Fruit fly (Drosophila melanogaster) whole organism, embryonic: ENCODE data around the gene Mob3.

Experiments used
- Awh ChIP-seq: fragments of 200-800 bp; sonication (Bioruptor generic); IDR thresholded peaks from 2 replicates; pipeline ENCODE4, ENCODE4 v1.3.6; 2022; ENCODE audit warnings: missing biosample characterization, missing genetic modification characterization
- B-H2 ChIP-seq: fragments of 200-800 bp; sonication (Bioruptor generic); optimal IDR thresholded peaks from 2 replicates; lab custom pipeline; 2018; ENCODE audit warnings: missing biosample characterization, mild to moderate bottlenecking, missing genetic modification characterization
- BEAF-32 ChIP-seq: fragments of 200-800 bp; sonication (Bioruptor generic); optimal IDR thresholded peaks from 3 replicates; lab custom pipeline; 2017; ENCODE audit warnings: missing biosample characterization, missing genetic modification characterization, mild to moderate bottlenecking, moderate library complexity, missing genetic modification reagents
- CG12942 ChIP-seq: fragments of 200-800 bp; sonication (Bioruptor generic); optimal IDR thresholded peaks from 3 replicates; lab custom pipeline; 2016; ENCODE audit warnings: missing biosample characterization, missing genetic modification characterization
- CG13287 ChIP-seq: fragments of 200-800 bp; sonication (Bioruptor generic); IDR thresholded peaks from 2 replicates; pipeline ENCODE4 v1.3.6; 2022; ENCODE audit warnings: missing biosample characterization, missing genetic modification characterization; ENCODE audit not compliant: partially characterized antibody
- CG13624 ChIP-seq: fragments of 200-800 bp; sonication (Bioruptor generic); optimal IDR thresholded peaks from 2 replicates; lab custom pipeline; 2016; ENCODE audit warnings: missing biosample characterization, missing genetic modification characterization
- CG15479 ChIP-seq: fragments of 200-800 bp; sonication (Bioruptor generic); optimal IDR thresholded peaks from 3 replicates; lab custom pipeline; 2019; ENCODE audit warnings: missing biosample characterization, mild to moderate bottlenecking, missing genetic modification characterization, moderate library complexity
- CG30020 ChIP-seq: fragments of 200-800 bp; optimal IDR thresholded peaks from 2 replicates; lab custom pipeline; 2019; ENCODE audit warnings: missing biosample characterization, mild to moderate bottlenecking, missing genetic modification characterization, moderate library complexity
- CG3281 ChIP-seq: fragments of 200-800 bp; sonication (Bioruptor generic); optimal IDR thresholded peaks from 3 replicates; lab custom pipeline; 2017; ENCODE audit warnings: missing biosample characterization, mild to moderate bottlenecking, missing genetic modification characterization
- CG43689 ChIP-seq: fragments of 200-800 bp; sonication (Bioruptor generic); IDR thresholded peaks from 2 replicates; pipeline ENCODE4 v1.3.6; 2022; ENCODE audit warnings: missing biosample characterization, missing genetic modification characterization
- CG4617 ChIP-seq: fragments of 200-800 bp; sonication (Bioruptor generic); optimal IDR thresholded peaks from 3 replicates; lab custom pipeline; 2016; ENCODE audit warnings: missing biosample characterization, missing genetic modification characterization, borderline replicate concordance
- CG6854 ChIP-seq: fragments of 200-800 bp; sonication (Bioruptor generic); optimal IDR thresholded peaks from 3 replicates; lab custom pipeline; 2017; ENCODE audit warnings: missing biosample characterization, mild to moderate bottlenecking, missing genetic modification characterization
- CG8290 ChIP-seq, 3 experiments: fragments of 200-800 bp; sonication (Bioruptor generic); optimal IDR thresholded peaks; 2 replicates each; lab custom pipeline; 2016 to 2019; ENCODE audit warnings: missing biosample characterization in 3 of 3, missing genetic modification characterization in 3 of 3, mild to moderate bottlenecking in 2 of 3, moderate library complexity in 1 of 3
- CG8388 ChIP-seq: fragments of 200-800 bp; sonication (Bioruptor generic); optimal IDR thresholded peaks from 2 replicates; lab custom pipeline; 2019; ENCODE audit warnings: missing biosample characterization, mild to moderate bottlenecking, missing genetic modification characterization, moderate library complexity
- Dll ChIP-seq: fragments of 200-800 bp; sonication (Bioruptor generic); IDR thresholded peaks from 4 replicates; pipeline ENCODE4 v1.3.6; 2022; ENCODE audit warnings: missing biosample characterization, missing genetic modification characterization; ENCODE audit not compliant: partially characterized antibody
- Drgx ChIP-seq: fragments of 200-800 bp; sonication (Bioruptor generic); IDR thresholded peaks from 2 replicates; pipeline ENCODE4 v1.3.6; 2022; ENCODE audit warnings: missing biosample characterization, missing genetic modification characterization
- Fer1 ChIP-seq: fragments of 200-800 bp; sonication (Bioruptor generic); optimal IDR thresholded peaks from 2 replicates; lab custom pipeline; 2017; ENCODE audit warnings: missing biosample characterization, mild to moderate bottlenecking, missing genetic modification characterization
- Gsc ChIP-seq: fragments of 200-800 bp; sonication (Bioruptor generic); IDR thresholded peaks from 2 replicates; pipeline ENCODE4 v1.3.6; 2022; ENCODE audit warnings: missing biosample characterization, missing genetic modification characterization
- Hr78 ChIP-seq, 2 experiments: fragments of 200-800 bp in 1 of 2; fragments of >200 bp in 1 of 2; sonication (Bioruptor generic) in 1 of 2; optimal IDR thresholded peaks; 2 replicates each; lab custom pipeline; 2017 to 2019; ENCODE audit warnings: missing biosample characterization in 2 of 2, missing genetic modification characterization in 2 of 2, mild to moderate bottlenecking in 1 of 2, moderate library complexity in 1 of 2
- Kr ChIP-seq: fragments of 200-800 bp; sonication (Bioruptor generic); optimal IDR thresholded peaks from 2 replicates; lab custom pipeline; 2017; ENCODE audit warnings: missing biosample characterization, mild to moderate bottlenecking, missing genetic modification characterization
- MESR4 ChIP-seq: fragments of 200-800 bp; sonication (Bioruptor generic); optimal IDR thresholded peaks from 2 replicates; lab custom pipeline; 2018; ENCODE audit warnings: missing biosample characterization, mild to moderate bottlenecking, missing genetic modification characterization, moderate library complexity
- Sry-δ ChIP-seq: fragments of 200-800 bp; sonication (Bioruptor generic); optimal IDR thresholded peaks from 2 replicates; lab custom pipeline; 2016; ENCODE audit warnings: missing biosample characterization, missing genetic modification characterization
- cg ChIP-seq: fragments of 200-800 bp; sonication (Bioruptor generic); optimal IDR thresholded peaks from 3 replicates; lab custom pipeline; 2019; ENCODE audit warnings: missing biosample characterization, mild to moderate bottlenecking, missing genetic modification characterization, moderate library complexity
- eve ChIP-seq, 2 experiments: fragments of >200 bp; optimal IDR thresholded peaks; 2 replicates each; lab custom pipeline; 2017; ENCODE audit warnings: missing biosample characterization in 2 of 2, missing genetic modification characterization in 2 of 2
- fd64A ChIP-seq: fragments of 200-800 bp; sonication (Bioruptor generic); optimal IDR thresholded peaks from 3 replicates; lab custom pipeline; 2018; ENCODE audit warnings: missing biosample characterization, mild to moderate bottlenecking, missing genetic modification characterization
- gce ChIP-seq: fragments of 200-800 bp; sonication (Bioruptor generic); IDR thresholded peaks from 3 replicates; pipeline ENCODE4 v1.3.6; 2022; ENCODE audit warnings: missing biosample characterization, missing genetic modification characterization
- hkb ChIP-seq, 2 experiments: fragments of 200-800 bp in 1 of 2; fragments of >200 bp in 1 of 2; sonication (Bioruptor generic) in 1 of 2; IDR thresholded peaks in 1 of 2; optimal IDR thresholded peaks in 1 of 2; 2 replicates each; pipeline versions ENCODE4 v1.3.6 to Lab custom; 2017 to 2022; ENCODE audit warnings: missing biosample characterization in 1 of 2, missing genetic modification characterization in 1 of 2
- lola ChIP-seq, 3 experiments: fragments of >200 bp in 2 of 3; fragments of 200-800 bp in 1 of 3; sonication (Bioruptor generic) in 1 of 3; optimal IDR thresholded peaks; 2 replicates each; lab custom pipeline; 2017 to 2019; ENCODE audit warnings: missing biosample characterization in 3 of 3, missing genetic modification characterization in 3 of 3, mild to moderate bottlenecking in 1 of 3, moderate library complexity in 1 of 3
- lov ChIP-seq, 2 experiments: fragments of 200-800 bp in 1 of 2; fragments of >200 bp in 1 of 2; sonication (Bioruptor generic) in 1 of 2; IDR thresholded peaks in 1 of 2; optimal IDR thresholded peaks in 1 of 2; 2 replicates in 1 of 2; 3 replicates in 1 of 2; pipeline versions ENCODE4 v1.3.6 to Lab custom; 2017 to 2022; ENCODE audit warnings: missing biosample characterization in 1 of 2, missing genetic modification characterization in 1 of 2
- nerfin-1 ChIP-seq: fragments of 200-800 bp; sonication (Bioruptor generic); optimal IDR thresholded peaks from 3 replicates; lab custom pipeline; 2019; ENCODE audit warnings: missing biosample characterization, mild to moderate bottlenecking, missing genetic modification characterization, moderate library complexity
- pan ChIP-seq, 4 experiments: fragments of >200 bp in 3 of 4; fragments of 200-800 bp in 1 of 4; sonication (Bioruptor generic) in 1 of 4; optimal IDR thresholded peaks in 3 of 4; IDR thresholded peaks in 1 of 4; 2 replicates each; pipeline versions ENCODE4 v1.3.6 to Lab custom; 2017 to 2022; ENCODE audit warnings: missing biosample characterization in 2 of 4, missing genetic modification characterization in 2 of 4, mixed read lengths in 1 of 4
- pb ChIP-seq: fragments of 200-800 bp; sonication (Bioruptor generic); optimal IDR thresholded peaks from 3 replicates; lab custom pipeline; 2016; ENCODE audit warnings: missing biosample characterization, missing genetic modification characterization
- schlank ChIP-seq: fragments of 200-800 bp; sonication (Bioruptor generic); optimal IDR thresholded peaks from 2 replicates; lab custom pipeline; 2018; ENCODE audit warnings: missing biosample characterization, mild to moderate bottlenecking, missing genetic modification characterization
- sens ChIP-seq: fragments of 200-800 bp; sonication (Bioruptor generic); peaks from one replicate; lab custom pipeline; 2016; ENCODE audit warnings: missing biosample characterization, missing genetic modification characterization
- sug ChIP-seq: fragments of 200-800 bp; optimal IDR thresholded peaks from 2 replicates; lab custom pipeline; 2019; ENCODE audit warnings: missing biosample characterization, mild to moderate bottlenecking, missing genetic modification characterization, moderate library complexity
- unc-4 ChIP-seq: fragments of 200-800 bp; sonication (Bioruptor generic); IDR thresholded peaks from 2 replicates; pipeline ENCODE4 v1.3.6; 2022; ENCODE audit warnings: missing biosample characterization, missing genetic modification characterization; ENCODE audit not compliant: partially characterized antibody
- zfh1 ChIP-seq: fragments of 200-800 bp; sonication (Bioruptor generic); IDR thresholded peaks from 3 replicates; pipeline ENCODE4 v1.3.6; 2022; ENCODE audit warnings: missing biosample characterization, missing genetic modification characterization
- zfh2 ChIP-seq: fragments of 200-800 bp; sonication (Bioruptor generic); optimal IDR thresholded peaks from 2 replicates; lab custom pipeline; 2016; ENCODE audit warnings: missing biosample characterization, missing genetic modification characterization

Mob3 gene

dm6 chr2L:10255725-10256158, 9.4 kb upstream of the Mob3 start, which contains the start of gene CG5676 (continued):
- TF ChIP-seq CG30020 (tag; lab: Kevin White, UChicago) (peak; percentile 99), BEAF-32 (GFP tag; lab: Kevin White, UChicago) (peak; percentile 31), nerfin-1 (tag; lab: Kevin White, UChicago) (peak; percentile 11), CG4617 (peak; percentile 15), MESR4 (GFP tag; lab: Kevin White, UChicago) (peak; percentile 77), CG8290 (GFP tag; optimal IDR thresholded peaks at IDR 0.05; lab: Kevin White, UChicago) (peak; percentile 14), CG8290 (tag; optimal IDR thresholded peaks at IDR 0.05; lab: Kevin White, UChicago) (no peak), CG13287 (no peak; the same call in 1 of the 2 replicates), CG8388 (GFP tag; lab: Kevin White, UChicago) (no peak), Dll (GFP tag; lab: Robert Waterston, UW) (0 out of 4 replicates have a peak, but pooled peaks have one; percentile 34), CG12942 (GFP tag; lab: Kevin White, UChicago) (no peak), CG13624 (GFP tag; lab: Kevin White, UChicago) (peak; percentile 16), gce (GFP tag; lab: Robert Waterston, UW) (no peak), Sry-δ (GFP tag; lab: Kevin White, UChicago) (peak; percentile 38)

dm6 chr2L:10259960-10260749, 5.0 kb upstream of the Mob3 start:
- TF ChIP-seq Drgx (GFP tag; lab: Robert Waterston, UW): 0 out of 2 replicates have a peak, but pooled peaks have one; percentile 27
- no peak for TF ChIP-seq unc-4 (GFP tag; lab: Robert Waterston, UW)
- no peak for TF ChIP-seq CG6854 (GFP tag; lab: Kevin White, UChicago)
- TF ChIP-seq pb (GFP tag; lab: Kevin White, UChicago): no peak
- peak; percentile 99 for TF ChIP-seq CG8388 (GFP tag; lab: Kevin White, UChicago)
- no peak for TF ChIP-seq pan (optimal IDR thresholded peaks at IDR 0.05; lab: Kevin White, UChicago)
- peak in 1 of 2 experiments; percentile 48 for TF ChIP-seq pan (GFP tag; optimal IDR thresholded peaks at IDR 0.05 in 1 of 2, IDR thresholded peaks at IDR 0.05 in 1 of 2)
- TF ChIP-seq Awh: no peak
- TF ChIP-seq CG4617: no peak
- no peak for TF ChIP-seq hkb (optimal IDR thresholded peaks at IDR 0.05; lab: Kevin White, UChicago)
- TF ChIP-seq hkb (GFP tag; IDR thresholded peaks at IDR 0.05; lab: Robert Waterston, UW): no peak
- no peak for TF ChIP-seq fd64A (GFP tag; lab: Kevin White, UChicago)
- no peak for TF ChIP-seq Gsc (GFP tag; lab: Robert Waterston, UW)
- TF ChIP-seq B-H2 (GFP tag; lab: Kevin White, UChicago): no peak
- no peak for TF ChIP-seq zfh2 (GFP tag; lab: Kevin White, UChicago)
- no peak for TF ChIP-seq CG3281
- TF ChIP-seq CG43689 (GFP tag; lab: Robert Waterston, UW): no peak
- peak in 1 of 3 experiments; percentile 44 for TF ChIP-seq lola (GFP tag; optimal IDR thresholded peaks at IDR 0.05; lab: Kevin White, UChicago)
- TF ChIP-seq lov (optimal IDR thresholded peaks at IDR 0.05; lab: Kevin White, UChicago): peak; percentile 80
- no peak for TF ChIP-seq lov (GFP tag; IDR thresholded peaks at IDR 0.05; lab: Robert Waterston, UW)
- TF ChIP-seq eve (GFP tag; optimal IDR thresholded peaks at IDR 0.05; lab: Kevin White, UChicago): peak in 1 of 2 experiments; percentile 36
- peak; percentile 47 for TF ChIP-seq CG15479 (GFP tag; lab: Kevin White, UChicago)
- no peak for TF ChIP-seq schlank (tag; lab: Kevin White, UChicago)
- peak; percentile 13; the same call in 1 of the 3 replicates for TF ChIP-seq zfh1 (GFP tag; lab: Robert Waterston, UW)
- no peak for TF ChIP-seq Hr78 (GFP tag; optimal IDR thresholded peaks at IDR 0.05; lab: Kevin White, UChicago)
- TF ChIP-seq sug (tag; lab: Kevin White, UChicago): no peak
- TF ChIP-seq cg (GFP tag; lab: Kevin White, UChicago): peak; percentile 91
- TF ChIP-seq sens: peak; percentile 49
- TF ChIP-seq Fer1 (GFP tag; lab: Kevin White, UChicago): no peak
- peak; percentile 68 for TF ChIP-seq Kr (GFP tag; lab: Kevin White, UChicago)
